Worm (Caenorhabditis elegans) whole organism, L2 larva: Measurements from ENCODE around the gene sel-1.

Source experiments
- alr-1 ChIP-seq: fragments of 150-350 bp; optimal IDR thresholded peaks from 2 replicates; lab custom pipeline; 2014; ENCODE audit warnings: missing biosample characterization, missing genetic modification characterization
- ama-1 ChIP-seq: fragments of 150-350 bp; optimal IDR thresholded peaks from 2 replicates; lab custom pipeline; 2018; ENCODE audit warnings: inconsistent platforms
- blmp-1 ChIP-seq: sonication (generic microtip); optimal IDR thresholded peaks from 2 replicates; lab custom pipeline; 2017; ENCODE audit warnings: missing genetic modification characterization, mild to moderate bottlenecking, missing compliant biosample characterization, antibody characterized with exemption, moderate library complexity; ENCODE audit not compliant: insufficient read depth
- crh-2 ChIP-seq: sonication (generic microtip); optimal IDR thresholded peaks from 2 replicates; lab custom pipeline; 2017; ENCODE audit warnings: missing biosample characterization, missing genetic modification characterization
- fos-1 ChIP-seq: fragments of 150-350 bp; optimal IDR thresholded peaks from 2 replicates; lab custom pipeline; 2014; ENCODE audit warnings: missing biosample characterization, missing genetic modification characterization
- lin-11 ChIP-seq: fragments of 150-350 bp; sonication (generic microtip); optimal IDR thresholded peaks from 2 replicates; lab custom pipeline; 2014; ENCODE audit warnings: missing biosample characterization, missing genetic modification characterization, inconsistent platforms, mixed read lengths
- mdl-1 ChIP-seq, 2 experiments: fragments of 150-350 bp in 1 of 2; sonication (generic microtip) in 1 of 2; optimal IDR thresholded peaks; 2 replicates each; lab custom pipeline; 2017; ENCODE audit warnings: missing biosample characterization in 2 of 2, missing genetic modification characterization in 2 of 2
- unc-39 ChIP-seq: fragments of 150-350 bp; optimal IDR thresholded peaks from 2 replicates; lab custom pipeline; 2014; ENCODE audit warnings: missing biosample characterization, missing genetic modification characterization
- zag-1 ChIP-seq: fragments of 150-350 bp; optimal IDR thresholded peaks from 2 replicates; lab custom pipeline; 2014; ENCODE audit warnings: missing biosample characterization, missing genetic modification characterization
- ztf-4 ChIP-seq: fragments of 150-350 bp; optimal IDR thresholded peaks from 2 replicates; lab custom pipeline; 2014; ENCODE audit warnings: missing biosample characterization, missing genetic modification characterization

DNA sequence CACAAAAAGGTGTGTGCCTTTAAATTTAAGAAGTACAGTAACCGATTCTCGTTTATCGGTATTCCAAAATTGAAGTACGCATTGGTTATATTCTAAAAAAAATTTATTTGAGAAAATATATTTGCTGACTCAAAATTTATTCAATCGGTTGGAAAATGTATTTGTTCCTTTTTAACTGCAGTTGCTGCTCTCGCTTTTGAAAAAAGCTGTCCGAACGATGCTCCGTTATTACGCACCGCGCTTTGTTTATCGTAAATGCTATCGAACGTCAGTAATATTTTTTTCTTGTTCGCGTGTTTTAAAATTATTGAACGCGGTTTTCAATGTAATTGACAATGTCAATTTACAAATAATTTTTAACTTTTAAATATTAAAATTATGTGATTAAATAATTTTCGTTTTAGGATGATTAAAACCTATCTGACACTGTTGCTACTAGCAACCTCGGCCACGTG, at the start of gene sel-1:
- TF ChIP-seq alr-1 (tag; lab: Kevin White, UChicago): no peak
- no peak for TF ChIP-seq crh-2 (tag; lab: Kevin White, UChicago)
- no peak for TF ChIP-seq ztf-4 (tag; lab: Kevin White, UChicago)
- no peak for TF ChIP-seq fos-1 (tag; lab: Kevin White, UChicago)
- TF ChIP-seq ama-1 (lab: Kevin White, UChicago): no peak
- TF ChIP-seq mdl-1 (tag; optimal IDR thresholded peaks at IDR 0.05; lab: Kevin White, UChicago): no peak
- no peak for TF ChIP-seq zag-1 (tag; lab: Kevin White, UChicago)
- TF ChIP-seq blmp-1 (tag; lab: Kevin White, UChicago): no peak
- TF ChIP-seq unc-39 (tag; lab: Kevin White, UChicago): no peak
- no peak for TF ChIP-seq lin-11
